Fruit fly (Drosophila melanogaster) Kc167 (cell line): ENCODE data around the gene CG9164.

ENCODE experiments used
- Sin3A ChIP-seq: fragments of >200 bp; optimal IDR thresholded peaks from 2 replicates; lab custom pipeline; 2018; ENCODE audit warnings: missing external identifiers
- h ChIP-seq: fragments of >200 bp; optimal IDR thresholded peaks from 3 replicates; lab custom pipeline; 2018; ENCODE audit warnings: missing external identifiers

- no peak for TF ChIP-seq h (lab: Kevin White, UChicago)
- no peak for TF ChIP-seq Sin3A (lab: Kevin White, UChicago)
These were observed 40.5 kb downstream of the CG9164 start, which contains the start of the genes CG12608 and Prp5 for dm6 chrX:15344473-15345331.
